Worm (Caenorhabditis elegans): ENCODE data around the gene dpy-20.

The dpy-20 gene

DNA sequence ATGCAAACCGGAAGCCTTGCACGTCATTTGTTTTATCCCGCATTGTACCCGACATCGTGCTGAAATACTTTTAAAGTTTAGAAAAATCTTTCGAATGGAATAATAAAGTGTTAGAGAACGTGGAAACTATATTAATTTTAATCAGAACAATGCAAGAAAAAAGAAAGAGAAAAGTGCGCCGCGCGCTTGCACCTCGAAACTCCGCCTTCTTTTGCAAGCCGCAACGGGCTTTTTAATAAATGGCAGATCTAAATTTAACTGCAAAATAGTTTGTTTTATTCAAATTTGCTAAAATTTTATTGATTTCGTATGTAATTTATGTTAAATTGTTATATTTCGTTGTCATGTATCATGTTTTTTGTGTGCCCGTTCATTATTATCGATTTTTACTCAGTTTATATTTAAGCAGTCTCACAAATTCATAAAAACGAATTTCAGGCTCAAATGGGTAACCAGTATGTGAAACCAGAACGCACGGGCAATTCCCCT lies 48.6 kb downstream of the dpy-20 start, which contains the start of the genes acl-3 and ndub-6:
Gene acl-3, minus strand, starts transcription at position 59 of the 489 bp plus-strand sequence.
Gene ndub-6, plus strand, starts transcription at position 439 of the 489 bp plus-strand sequence.
- TF ChIP-seq tbx-11 (GFP tag; IDR thresholded peaks at IDR 0.05) (no peak), ets-7 (tag; optimal IDR thresholded peaks at IDR 0.05) (no peak), sea-1 (GFP tag; conservative IDR thresholded peaks at IDR 0.05) (no peak), B0310.2 (tag; optimal IDR thresholded peaks at IDR 0.05) (no peak), aly-1 (tag; optimal IDR thresholded peaks at IDR 0.05) (no peak), pes-1 (GFP tag; IDR thresholded peaks at IDR 0.05) (no peak), ceh-13 (GFP tag; optimal IDR thresholded peaks at IDR 0.05) (no peak), hmbx-1 (tag; optimal IDR thresholded peaks at IDR 0.05) (no peak), ama-1 (optimal IDR thresholded peaks at IDR 0.05) (no peak), tra-4 (tag; optimal IDR thresholded peaks at IDR 0.05) (no peak), flt-1 (GFP tag; IDR thresholded peaks at IDR 0.05) (no peak), hnd-1 (tag; optimal IDR thresholded peaks at IDR 0.05) (no peak), ceh-36 (tag; optimal IDR thresholded peaks at IDR 0.05) (no peak), tbx-37 (GFP tag; conservative IDR thresholded peaks at IDR 0.05) (no peak), scrt-1 (GFP tag; IDR thresholded peaks at IDR 0.05) (no peak), F13C5.2 (tag; optimal IDR thresholded peaks at IDR 0.05) (no peak), hmg-4 (GFP tag; optimal IDR thresholded peaks at IDR 0.05) (no peak)

DNA sequence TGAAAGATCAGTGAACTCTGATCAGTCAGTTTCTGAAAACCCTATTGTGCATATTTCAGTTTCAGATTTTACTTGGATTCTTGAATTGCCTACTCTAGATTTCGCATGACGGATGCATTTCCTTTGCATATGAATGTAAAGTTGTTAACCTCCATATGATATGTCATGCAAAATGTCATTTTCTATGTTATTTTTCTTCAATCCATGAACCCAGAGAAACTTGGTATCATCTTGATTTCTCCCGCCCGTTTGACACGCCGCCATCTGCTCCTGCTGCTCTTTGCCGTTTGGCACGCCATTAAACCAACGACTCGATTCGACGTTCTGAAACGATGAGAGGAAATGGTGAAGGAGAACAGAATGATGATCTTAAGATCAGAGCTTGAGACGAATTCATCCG lies 50.3 kb downstream of the dpy-20 start:
- no peak for TF ChIP-seq tbx-11 (GFP tag; IDR thresholded peaks at IDR 0.05)
- no peak for TF ChIP-seq ceh-36 (tag; optimal IDR thresholded peaks at IDR 0.05)
- TF ChIP-seq ceh-13 (GFP tag; optimal IDR thresholded peaks at IDR 0.05) = no peak
- no peak for TF ChIP-seq hnd-1 (tag; optimal IDR thresholded peaks at IDR 0.05)
- no peak for TF ChIP-seq hmbx-1 (tag; optimal IDR thresholded peaks at IDR 0.05)
- TF ChIP-seq ama-1 (optimal IDR thresholded peaks at IDR 0.05) = no peak
- TF ChIP-seq sea-1 (GFP tag; conservative IDR thresholded peaks at IDR 0.05) = no peak
- TF ChIP-seq flt-1 (GFP tag; IDR thresholded peaks at IDR 0.05) = no peak
- no peak for TF ChIP-seq pes-1 (GFP tag; IDR thresholded peaks at IDR 0.05)
- TF ChIP-seq tbx-37 (GFP tag; conservative IDR thresholded peaks at IDR 0.05) = no peak
- TF ChIP-seq tra-4 (tag; optimal IDR thresholded peaks at IDR 0.05) = no peak

DNA sequence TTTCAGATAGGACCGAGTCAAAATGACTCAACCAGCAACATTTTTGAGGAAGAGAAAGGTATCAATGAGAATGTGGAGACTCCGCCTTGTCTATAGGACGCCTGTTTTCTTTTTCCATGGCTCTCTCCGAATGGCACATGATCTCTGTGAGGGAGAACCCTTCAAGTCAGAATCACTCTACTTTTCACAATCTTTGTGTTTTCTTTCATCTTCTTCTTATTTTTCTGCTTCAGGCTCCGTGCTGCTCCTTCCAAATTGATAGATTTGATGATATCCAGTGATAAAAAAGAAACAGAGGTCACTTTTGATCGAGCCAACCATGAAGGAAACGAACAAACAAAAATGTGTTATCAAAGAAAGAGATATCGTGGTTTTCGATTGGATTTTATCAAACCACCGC lies 51.6 kb downstream of the dpy-20 start, which contains the start of gene ZK809.8:
Gene ZK809.8, minus strand, starts transcription at position 34 of the 400 bp plus-strand sequence.
- TF ChIP-seq aly-1 (tag; optimal IDR thresholded peaks at IDR 0.05) = no peak
- no peak for TF ChIP-seq ets-7 (tag; optimal IDR thresholded peaks at IDR 0.05)
- no peak for TF ChIP-seq ceh-36 (tag; optimal IDR thresholded peaks at IDR 0.05)
- TF ChIP-seq sea-1 (GFP tag; conservative IDR thresholded peaks at IDR 0.05) = no peak
- TF ChIP-seq tra-4 (tag; optimal IDR thresholded peaks at IDR 0.05) = no peak
- TF ChIP-seq hnd-1 (tag; optimal IDR thresholded peaks at IDR 0.05) = no peak
- no peak for TF ChIP-seq ama-1 (optimal IDR thresholded peaks at IDR 0.05)
- no peak for TF ChIP-seq tbx-11 (GFP tag; IDR thresholded peaks at IDR 0.05)
- no peak for TF ChIP-seq ceh-13 (GFP tag; optimal IDR thresholded peaks at IDR 0.05)
- no peak for TF ChIP-seq hmg-4 (GFP tag; optimal IDR thresholded peaks at IDR 0.05)
- TF ChIP-seq flt-1 (GFP tag; IDR thresholded peaks at IDR 0.05) = no peak
- TF ChIP-seq hmbx-1 (tag; optimal IDR thresholded peaks at IDR 0.05) = no peak
- TF ChIP-seq F13C5.2 (tag; optimal IDR thresholded peaks at IDR 0.05) = no peak
- TF ChIP-seq pes-1 (GFP tag; IDR thresholded peaks at IDR 0.05) = no peak

ce11 chrIV:11646908-11647307 lies 53.7 kb downstream of the dpy-20 start:
- TF ChIP-seq flt-1 (GFP tag; IDR thresholded peaks at IDR 0.05) (no peak), hnd-1 (tag; optimal IDR thresholded peaks at IDR 0.05) (no peak), ceh-13 (GFP tag; optimal IDR thresholded peaks at IDR 0.05) (no peak), tra-4 (tag; optimal IDR thresholded peaks at IDR 0.05) (no peak), hmg-4 (GFP tag; optimal IDR thresholded peaks at IDR 0.05) (no peak), ets-7 (tag; optimal IDR thresholded peaks at IDR 0.05) (no peak), pes-1 (GFP tag; IDR thresholded peaks at IDR 0.05) (no peak), ceh-36 (tag; optimal IDR thresholded peaks at IDR 0.05) (no peak)
